Fruit fly (Drosophila melanogaster): ENCODE data around the gene fng.

fng gene

dm6 chr3L:20923030-20923591, 26.2 kb downstream of the fng start (continued):
- TF ChIP-seq hbn (GFP tag; IDR thresholded peaks at IDR 0.05; ENCODE audit: partially characterized antibody) (no peak), TFAM (GFP tag; optimal IDR thresholded peaks at IDR 0.05) (no peak), Abd-B (GFP tag; optimal IDR thresholded peaks at IDR 0.05) (no peak), hkb (optimal IDR thresholded peaks at IDR 0.05) (no peak), hkb (GFP tag; IDR thresholded peaks at IDR 0.05) (no peak), dmrt11E (tag; optimal IDR thresholded peaks at IDR 0.05) (peak; percentile 82), gcm2 (GFP tag; optimal IDR thresholded peaks at IDR 0.05) (no peak), sd (tag; optimal IDR thresholded peaks at IDR 0.05) (no peak), CG11093 (GFP tag; IDR thresholded peaks at IDR 0.05) (no peak), CG7372 (GFP tag; IDR thresholded peaks at IDR 0.05) (no peak), inv (GFP tag; IDR thresholded peaks at IDR 0.05; ENCODE audit: partially characterized antibody) (no peak), CG10565 (GFP tag; optimal IDR thresholded peaks at IDR 0.05) (no peak), CG2129 (GFP tag; IDR thresholded peaks at IDR 0.05; ENCODE audit: partially characterized antibody) (no peak), peb (GFP tag; IDR thresholded peaks at IDR 0.05) (0 out of 2 replicates have a peak, but pooled peaks have one; percentile 40), eyg (GFP tag; optimal IDR thresholded peaks at IDR 0.05) (no peak), Asciz (GFP tag; optimal IDR thresholded peaks at IDR 0.05) (peak; percentile 41), CG8944 (GFP tag; optimal IDR thresholded peaks at IDR 0.05) (no peak), tgo (GFP tag; IDR thresholded peaks at IDR 0.05) (no peak), CG12104 (GFP tag; optimal IDR thresholded peaks at IDR 0.05) (peak; percentile 38), vnd (GFP tag; IDR thresholded peaks at IDR 0.05; ENCODE audit: partially characterized antibody) (no peak), bsh (GFP tag; optimal IDR thresholded peaks at IDR 0.05) (peak; percentile 76 to 83), CG30020 (tag; optimal IDR thresholded peaks at IDR 0.05) (no peak), sima (GFP tag; optimal IDR thresholded peaks at IDR 0.05) (no peak), bowl (GFP tag; IDR thresholded peaks at IDR 0.05) (no peak), run (tag; optimal IDR thresholded peaks at IDR 0.05) (no peak), B-H1 (GFP tag; IDR thresholded peaks at IDR 0.05) (peak; percentile 22; the same call in 1 of the 3 replicates), gro (GFP tag; optimal IDR thresholded peaks at IDR 0.05) (no peak), CG33557 (GFP tag; optimal IDR thresholded peaks at IDR 0.05) (peak; percentile 5)

dm6 chr3L:20922279-20922830, 27.0 kb downstream of the fng start:
- no peak for TF ChIP-seq stwl (tag; optimal IDR thresholded peaks at IDR 0.05)
- peak in 1 of 2 experiments; percentile 97 for TF ChIP-seq tll (GFP tag; optimal IDR thresholded peaks at IDR 0.05)
- TF ChIP-seq MTF-1 (GFP tag; optimal IDR thresholded peaks at IDR 0.05; ENCODE audit: borderline replicate concordance): peak; percentile 11
- TF ChIP-seq CG7271 (tag; optimal IDR thresholded peaks at IDR 0.05): no peak
- TF ChIP-seq Gug (GFP tag; IDR thresholded peaks at IDR 0.05): no peak
- peak; percentile 49 for TF ChIP-seq Xrp1 (GFP tag; IDR thresholded peaks at IDR 0.05)
- no peak for TF ChIP-seq ara (GFP tag; IDR thresholded peaks at IDR 0.05)
- TF ChIP-seq bowl (GFP tag; IDR thresholded peaks at IDR 0.05): no peak
- no peak for TF ChIP-seq CG8281 (tag; optimal IDR thresholded peaks at IDR 0.05)
- TF ChIP-seq pita (GFP tag; optimal IDR thresholded peaks at IDR 0.05): no peak
- no peak for TF ChIP-seq CG8359 (GFP tag; optimal IDR thresholded peaks at IDR 0.05; ENCODE audit: borderline replicate concordance)
- TF ChIP-seq kay (GFP tag; optimal IDR thresholded peaks at IDR 0.05): no peak
- no peak for TF ChIP-seq gcm2 (GFP tag; optimal IDR thresholded peaks at IDR 0.05)
- no peak for TF ChIP-seq CG42726 (GFP tag; IDR thresholded peaks at IDR 0.05; ENCODE audit: partially characterized antibody)
- TF ChIP-seq slbo (GFP tag; IDR thresholded peaks at IDR 0.05): no peak
- no peak for TF ChIP-seq tin (GFP tag; optimal IDR thresholded peaks at IDR 0.05)
- no peak for TF ChIP-seq pho (GFP tag; optimal IDR thresholded peaks at IDR 0.05)
- TF ChIP-seq CG13123 (GFP tag; optimal IDR thresholded peaks at IDR 0.05): no peak
- TF ChIP-seq pzg (GFP tag; optimal IDR thresholded peaks at IDR 0.05): no peak
- no peak for TF ChIP-seq Jarid2 (GFP tag; optimal IDR thresholded peaks at IDR 0.05)
- TF ChIP-seq Dbx (GFP tag; IDR thresholded peaks at IDR 0.05): no peak
- no peak for TF ChIP-seq Camta (GFP tag; optimal IDR thresholded peaks at IDR 0.05)
- no peak for TF ChIP-seq row (GFP tag; IDR thresholded peaks at IDR 0.05)
- TF ChIP-seq CG6813 (GFP tag; optimal IDR thresholded peaks at IDR 0.05): no peak

Data from whole organism, embryonic.